Worm (Caenorhabditis elegans): Measurements from ENCODE around the gene Y38F1A.1.

DNA sequence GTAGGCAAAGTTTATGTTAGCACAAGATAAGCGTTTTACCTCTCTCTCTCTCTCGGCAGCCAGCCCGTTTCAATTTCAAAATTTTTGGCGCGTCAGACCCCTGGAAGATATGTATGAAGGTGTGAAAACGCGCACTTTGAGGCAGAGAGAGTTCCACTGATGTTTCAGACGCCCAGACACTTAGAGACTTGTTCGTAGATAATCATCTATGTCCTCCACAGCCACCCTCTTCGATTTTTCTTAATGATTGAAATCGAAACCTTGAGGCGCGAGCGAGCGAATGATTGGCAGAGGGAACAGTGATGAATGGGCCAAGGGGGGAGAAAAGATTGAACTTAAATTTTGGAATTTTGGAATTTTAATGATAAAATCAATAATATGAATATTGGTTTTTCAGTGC is 37.0 kb upstream of the Y38F1A.1 start:
- TF ChIP-seq aly-2 (tag; optimal IDR thresholded peaks at IDR 0.05) (no peak), pqm-1 (tag; optimal IDR thresholded peaks at IDR 0.05) (no peak), fos-1 (tag; optimal IDR thresholded peaks at IDR 0.05) (no peak)

Measured in whole organism, L1 larva.